Fruit fly (Drosophila melanogaster) whole organism: Measurements from ENCODE around the gene elgi.

Experiments used
- CG8478 ChIP-seq: fragments of >200 bp; optimal IDR thresholded peaks from 2 replicates; lab custom pipeline; 2018; ENCODE audit warnings: inconsistent platforms
- Dll ChIP-seq: fragments of >200 bp; optimal IDR thresholded peaks from 2 replicates; lab custom pipeline; 2017
- EcR ChIP-seq, 2 experiments: fragments of >200 bp; optimal IDR thresholded peaks; 2 replicates each; lab custom pipeline; 2017; ENCODE audit warnings: missing biosample characterization in 2 of 2, missing genetic modification characterization in 2 of 2, missing genetic modification reagents in 2 of 2
- pan ChIP-seq: fragments of >200 bp; optimal IDR thresholded peaks from 2 replicates; lab custom pipeline; 2017
- psq ChIP-seq: fragments of >200 bp; optimal IDR thresholded peaks from 2 replicates; lab custom pipeline; 2017
- usp ChIP-seq: fragments of >200 bp; optimal IDR thresholded peaks from 2 replicates; lab custom pipeline; 2017; ENCODE audit warnings: missing biosample characterization, missing genetic modification characterization, mixed read lengths

- TF ChIP-seq CG8478 (lab: Kevin White, UChicago) (no peak), psq (no peak), EcR (GFP tag; optimal IDR thresholded peaks at IDR 0.05; lab: Kevin White, UChicago) (no peak), pan (lab: Kevin White, UChicago) (no peak), Dll (no peak), usp (GFP tag; lab: Kevin White, UChicago) (no peak)
Measured at dm6 chr3L:15975068-15975467, 18.7 kb downstream of the elgi start, which contains the start of gene CG17026.
